Fruit fly (Drosophila melanogaster) Kc167 (cell line): ENCODE results near the gene D1.

Source experiments
- Sin3A ChIP-seq: fragments of >200 bp; optimal IDR thresholded peaks from 2 replicates; lab custom pipeline; 2018; ENCODE audit warnings: missing external identifiers
- h ChIP-seq: fragments of >200 bp; optimal IDR thresholded peaks from 3 replicates; lab custom pipeline; 2018; ENCODE audit warnings: missing external identifiers
- insv ChIP-seq: fragments of >200 bp; optimal IDR thresholded peaks from 3 replicates; lab custom pipeline; 2018; ENCODE audit warnings: missing external identifiers
- psq ChIP-seq: fragments of >200 bp; optimal IDR thresholded peaks from 2 replicates; lab custom pipeline; 2017; ENCODE audit warnings: missing external identifiers

DNA sequence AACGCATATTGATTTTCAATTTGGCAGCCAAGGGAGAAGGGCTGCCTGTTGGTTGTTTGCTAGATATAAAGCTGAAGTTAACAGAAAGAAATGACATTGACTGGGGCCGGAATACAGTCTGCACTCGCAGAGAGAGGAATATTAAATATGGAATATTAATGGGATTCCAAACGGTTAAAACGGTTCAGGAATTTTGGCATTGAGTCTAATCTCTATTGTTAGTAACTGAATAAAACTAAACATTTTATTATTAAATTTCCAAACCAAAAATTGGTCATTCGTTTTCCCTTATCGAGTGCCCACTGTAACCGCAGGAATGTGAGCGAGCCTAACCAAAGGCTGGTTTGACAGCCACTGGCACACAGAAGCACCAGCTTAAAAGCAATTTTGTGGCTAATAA, 27.4 kb downstream of the D1 start:
- TF ChIP-seq Sin3A (lab: Kevin White, UChicago) (no peak), insv (lab: Kevin White, UChicago) (no peak), psq (lab: Kevin White, UChicago) (no peak), h (lab: Kevin White, UChicago) (no peak)
